Worm (Caenorhabditis elegans) whole organism, L1 larva: Measurements from ENCODE around the gene F28C1.3.

Experiments used
- C34B4.2 ChIP-seq: sonication (generic microtip); optimal IDR thresholded peaks from 2 replicates; lab custom pipeline; 2017; ENCODE audit warnings: mild to moderate bottlenecking, missing genetic modification characterization, missing compliant biosample characterization
- Y116A8C.19 ChIP-seq: sonication (generic microtip); optimal IDR thresholded peaks from 2 replicates; lab custom pipeline; 2016; ENCODE audit warnings: missing compliant biosample characterization, missing genetic modification characterization, borderline replicate concordance
- aha-1 ChIP-seq: fragments of 150-350 bp; optimal IDR thresholded peaks from 2 replicates; lab custom pipeline; 2014; ENCODE audit warnings: missing biosample characterization, missing genetic modification characterization
- alr-1 ChIP-seq: fragments of 200-800 bp; sonication (Bioruptor generic); optimal IDR thresholded peaks from 2 replicates; lab custom pipeline; 2018; ENCODE audit warnings: borderline replicate concordance, mild to moderate bottlenecking, missing genetic modification characterization, missing compliant biosample characterization
- blmp-1 ChIP-seq: fragments of 150-350 bp; optimal IDR thresholded peaks from 2 replicates; lab custom pipeline; 2014; ENCODE audit warnings: missing biosample characterization, missing genetic modification characterization
- ceh-8 ChIP-seq: fragments of 200-800 bp; sonication (Bioruptor generic); optimal IDR thresholded peaks from 2 replicates; lab custom pipeline; 2018; ENCODE audit warnings: mild to moderate bottlenecking, missing genetic modification characterization, moderate library complexity, missing compliant biosample characterization
- ceh-82 ChIP-seq, 3 experiments: fragments of 150-350 bp in 1 of 3; sonication (generic microtip) in 2 of 3; optimal IDR thresholded peaks; 2 replicates each; lab custom pipeline; 2014 to 2017; ENCODE audit warnings: missing biosample characterization in 3 of 3, missing genetic modification characterization in 3 of 3
- ceh-90 ChIP-seq: sonication (generic microtip); optimal IDR thresholded peaks from 2 replicates; lab custom pipeline; 2016; ENCODE audit warnings: missing genetic modification characterization, missing compliant biosample characterization
- dsc-1 ChIP-seq: sonication (generic microtip); optimal IDR thresholded peaks from 2 replicates; lab custom pipeline; 2016; ENCODE audit warnings: mild to moderate bottlenecking, missing genetic modification characterization, missing compliant biosample characterization
- efl-1 ChIP-seq, 4 experiments: fragments of 150-350 bp; optimal IDR thresholded peaks in 3 of 4; peaks in 1 of 4; 1 replicate in 1 of 4; 2 replicates in 3 of 4; lab custom pipeline; 2014; ENCODE audit warnings: missing biosample characterization in 2 of 4, missing genetic modification characterization in 2 of 4, missing genetic modification reagents in 2 of 4
- efl-3 ChIP-seq: fragments of 200-800 bp; sonication (Bioruptor generic); optimal IDR thresholded peaks from 2 replicates; lab custom pipeline; 2018; ENCODE audit warnings: mild to moderate bottlenecking, missing genetic modification characterization, missing compliant biosample characterization
- egl-13 ChIP-seq: sonication (generic microtip); optimal IDR thresholded peaks from 2 replicates; lab custom pipeline; 2016; ENCODE audit warnings: missing genotype, missing genetic modification reagents, missing genetic modification characterization, missing compliant biosample characterization
- elt-2 ChIP-seq: sonication (generic microtip); optimal IDR thresholded peaks from 2 replicates; lab custom pipeline; 2016; ENCODE audit warnings: missing genetic modification characterization, mild to moderate bottlenecking, inconsistent platforms, missing compliant biosample characterization, missing genetic modification reagents
- elt-3 ChIP-seq, 6 experiments: fragments of 150-350 bp in 1 of 6; sonication (generic microtip); optimal IDR thresholded peaks; 2 replicates each; lab custom pipeline; 2017 to 2018; ENCODE audit warnings: missing biosample characterization in 6 of 6, missing genetic modification characterization in 6 of 6, inconsistent platforms in 1 of 6
- ets-5 ChIP-seq: fragments of 200-800 bp; sonication (Bioruptor generic); IDR thresholded peaks from 2 replicates; pipeline ENCODE4 v1.3.6; 2022; ENCODE audit warnings: missing genetic modification characterization, missing compliant biosample characterization
- fkh-10 ChIP-seq: sonication (generic microtip); optimal IDR thresholded peaks from 2 replicates; lab custom pipeline; 2017; ENCODE audit warnings: missing biosample characterization, missing genetic modification reagents, missing genetic modification characterization
- fkh-4 ChIP-seq: sonication (generic microtip); optimal IDR thresholded peaks from 2 replicates; lab custom pipeline; 2016; ENCODE audit warnings: missing compliant biosample characterization, missing genetic modification characterization, borderline replicate concordance
- grh-1 ChIP-seq: fragments of 200-800 bp; sonication (Bioruptor generic); IDR thresholded peaks from 2 replicates; pipeline ENCODE4 v1.3.6; 2022; ENCODE audit warnings: missing genetic modification reagents, missing genetic modification characterization, missing compliant biosample characterization
- hpl-2 ChIP-seq: fragments of 150-350 bp; optimal IDR thresholded peaks from 2 replicates; lab custom pipeline; 2014; ENCODE audit warnings: missing biosample characterization, missing genetic modification reagents, missing genetic modification characterization
- irx-1 ChIP-seq: sonication (generic microtip); optimal IDR thresholded peaks from 2 replicates; lab custom pipeline; 2016; ENCODE audit warnings: missing genetic modification characterization, missing compliant biosample characterization
- isw-1 ChIP-seq: fragments of 200-800 bp; sonication (Bioruptor generic); IDR thresholded peaks from 2 replicates; pipeline ENCODE4 v1.3.6; 2022; ENCODE audit warnings: missing genetic modification characterization, missing compliant biosample characterization
- jun-1 ChIP-seq: fragments of 150-350 bp; optimal IDR thresholded peaks from 2 replicates; lab custom pipeline; 2014; ENCODE audit warnings: missing biosample characterization, missing genetic modification reagents, missing genetic modification characterization
- lin-14 ChIP-seq: fragments of 200-800 bp; sonication (Bioruptor generic); optimal IDR thresholded peaks from 2 replicates; lab custom pipeline; 2018; ENCODE audit warnings: mild to moderate bottlenecking, missing genetic modification characterization, moderate library complexity, missing compliant biosample characterization
- lin-15B ChIP-seq: fragments of 150-350 bp; sonication (generic microtip); optimal IDR thresholded peaks from 3 replicates; lab custom pipeline; 2014; ENCODE audit warnings: missing biosample characterization, missing genetic modification characterization
- lin-35 ChIP-seq, 2 experiments: fragments of 150-350 bp; optimal IDR thresholded peaks; 2 replicates each; lab custom pipeline; 2014; ENCODE audit warnings: missing biosample characterization in 2 of 2, missing genetic modification characterization in 2 of 2, missing genetic modification reagents in 2 of 2
- lin-39 ChIP-seq: fragments of 150-350 bp; optimal IDR thresholded peaks from 2 replicates; lab custom pipeline; 2014; ENCODE audit warnings: missing biosample characterization, missing genetic modification reagents, missing genetic modification characterization
- lsy-2 ChIP-seq, 2 experiments: fragments of 150-350 bp; optimal IDR thresholded peaks; 2 replicates each; lab custom pipeline; 2014; ENCODE audit warnings: missing biosample characterization in 2 of 2, missing genetic modification characterization in 2 of 2
- nhr-11 ChIP-seq: fragments of 150-350 bp; optimal IDR thresholded peaks from 2 replicates; lab custom pipeline; 2014; ENCODE audit warnings: missing biosample characterization, missing genetic modification characterization
- nhr-20 ChIP-seq: sonication (generic microtip); optimal IDR thresholded peaks from 2 replicates; lab custom pipeline; 2016; ENCODE audit warnings: mild to moderate bottlenecking, missing genetic modification characterization, missing compliant biosample characterization
- nhr-237 ChIP-seq: fragments of 150-350 bp; optimal IDR thresholded peaks from 2 replicates; lab custom pipeline; 2014; ENCODE audit warnings: missing biosample characterization, missing genetic modification characterization
- nhr-71 ChIP-seq: sonication (generic microtip); optimal IDR thresholded peaks from 2 replicates; lab custom pipeline; 2016; ENCODE audit warnings: mild to moderate bottlenecking, missing genetic modification characterization, moderate library complexity, missing compliant biosample characterization
- nhr-76 ChIP-seq: sonication (generic microtip); optimal IDR thresholded peaks from 2 replicates; lab custom pipeline; 2017; ENCODE audit warnings: missing biosample characterization, missing genetic modification characterization
- nhr-77 ChIP-seq: fragments of 150-350 bp; optimal IDR thresholded peaks from 2 replicates; lab custom pipeline; 2014; ENCODE audit warnings: missing biosample characterization, missing genetic modification characterization
- nhr-84 ChIP-seq: sonication (generic microtip); optimal IDR thresholded peaks from 2 replicates; lab custom pipeline; 2017; ENCODE audit warnings: missing biosample characterization, missing genetic modification characterization
- nhr-85 ChIP-seq: sonication (generic microtip); peaks from one replicate; lab custom pipeline; 2016; ENCODE audit warnings: missing genetic modification characterization, inconsistent platforms, missing compliant biosample characterization
- pag-3 ChIP-seq: sonication (generic microtip); optimal IDR thresholded peaks from 2 replicates; lab custom pipeline; 2017; ENCODE audit warnings: missing genetic modification characterization, mild to moderate bottlenecking, missing compliant biosample characterization, antibody characterized with exemption, borderline replicate concordance; ENCODE audit not compliant: insufficient read depth
- rnt-1 ChIP-seq: sonication (generic microtip); optimal IDR thresholded peaks from 2 replicates; lab custom pipeline; 2016; ENCODE audit warnings: mild to moderate bottlenecking, missing genetic modification characterization, moderate library complexity, missing compliant biosample characterization
- skn-1 ChIP-seq: fragments of 150-350 bp; optimal IDR thresholded peaks from 2 replicates; lab custom pipeline; 2014; ENCODE audit warnings: missing biosample characterization, missing genetic modification characterization
- snpc-4 ChIP-seq: fragments of 150-350 bp; optimal IDR thresholded peaks from 2 replicates; lab custom pipeline; 2014; ENCODE audit warnings: missing biosample characterization, missing genetic modification characterization
- snu-23 ChIP-seq: sonication (generic microtip); optimal IDR thresholded peaks from 2 replicates; lab custom pipeline; 2016; ENCODE audit warnings: missing genetic modification characterization, missing compliant biosample characterization
- sox-4 ChIP-seq: sonication (generic microtip); optimal IDR thresholded peaks from 2 replicates; lab custom pipeline; 2016; ENCODE audit warnings: missing genetic modification characterization, missing compliant biosample characterization
- sptf-1 ChIP-seq: fragments of 150-350 bp; optimal IDR thresholded peaks from 2 replicates; lab custom pipeline; 2014; ENCODE audit warnings: missing biosample characterization, missing genetic modification characterization
- sup-37 ChIP-seq: fragments of 200-800 bp; sonication (Bioruptor generic); optimal IDR thresholded peaks from 2 replicates; lab custom pipeline; 2018; ENCODE audit warnings: mild to moderate bottlenecking, missing genetic modification characterization, missing compliant biosample characterization
- unc-62 ChIP-seq: fragments of 150-350 bp; optimal IDR thresholded peaks from 2 replicates; lab custom pipeline; 2014; ENCODE audit warnings: missing biosample characterization, missing genetic modification reagents, missing genetic modification characterization
- unc-98 ChIP-seq: fragments of 200-800 bp; sonication (Bioruptor generic); IDR thresholded peaks from 2 replicates; pipeline ENCODE4 v1.3.6; 2022; ENCODE audit warnings: missing genetic modification characterization, missing compliant biosample characterization
- xbp-1 ChIP-seq: sonication (generic microtip); optimal IDR thresholded peaks from 2 replicates; lab custom pipeline; 2016; ENCODE audit warnings: missing genetic modification characterization, missing compliant biosample characterization
- ztf-11 ChIP-seq, 2 experiments: sonication (generic microtip); optimal IDR thresholded peaks; 2 replicates each; lab custom pipeline; 2016 to 2017; ENCODE audit warnings: missing genetic modification characterization in 2 of 2, missing biosample characterization in 1 of 2, missing compliant biosample characterization in 1 of 2
- ztf-4 ChIP-seq: fragments of 150-350 bp; optimal IDR thresholded peaks from 2 replicates; lab custom pipeline; 2014; ENCODE audit warnings: missing biosample characterization, missing genetic modification characterization

The F28C1.3 gene

ce11 chrV:12491070-12491643 lies 22.7 kb downstream of the F28C1.3 start (continued):
- TF ChIP-seq egl-13 (tag; lab: Kevin White, UChicago): peak; percentile 41
- TF ChIP-seq nhr-237 (tag; lab: Kevin White, UChicago): no peak
- TF ChIP-seq efl-1 (optimal IDR thresholded peaks at IDR 0.05; lab: Kevin White, UChicago): peak; percentile 48 to 68
- TF ChIP-seq efl-1 (GFP tag; optimal IDR thresholded peaks at IDR 0.05 in 1 of 2; lab: Kevin White, UChicago): peak; percentile 40 to 95
- peak; percentile 6 to 67 for TF ChIP-seq lsy-2 (tag; optimal IDR thresholded peaks at IDR 0.05; lab: Kevin White, UChicago)
- TF ChIP-seq ceh-82 (tag; optimal IDR thresholded peaks at IDR 0.05; lab: Kevin White, UChicago): peak; percentile 41 to 83 (median 71)
- peak; percentile 76 for TF ChIP-seq irx-1
- no peak for TF ChIP-seq fkh-10 (GFP tag; lab: Kevin White, UChicago)
- TF ChIP-seq aha-1: no peak
- TF ChIP-seq lin-35 (GFP tag; optimal IDR thresholded peaks at IDR 0.05; lab: Kevin White, UChicago): peak; percentile 6 to 62
- no peak for TF ChIP-seq ceh-90 (tag; lab: Kevin White, UChicago)
- no peak for TF ChIP-seq sptf-1 (tag; lab: Kevin White, UChicago)
- TF ChIP-seq fkh-4: no peak
- peak; percentile 94 for TF ChIP-seq nhr-85
- TF ChIP-seq elt-2: peak; percentile 76
- no peak for TF ChIP-seq unc-62
- no peak for TF ChIP-seq hpl-2 (GFP tag; lab: Kevin White, UChicago)
- no peak for TF ChIP-seq nhr-76 (tag; lab: Kevin White, UChicago)
- peak; percentile 94 for TF ChIP-seq rnt-1
- peak; percentile 28 for TF ChIP-seq ceh-8 (GFP tag; lab: Kevin White, UChicago)
- TF ChIP-seq nhr-77 (tag; lab: Kevin White, UChicago): peak; percentile 55
- peak; percentile 87 for TF ChIP-seq lin-39 (tag; lab: Kevin White, UChicago)
- TF ChIP-seq xbp-1 (tag; lab: Kevin White, UChicago): peak; percentile 67
- no peak for TF ChIP-seq unc-98
- TF ChIP-seq jun-1 (tag; lab: Kevin White, UChicago): peak; percentile 21
- TF ChIP-seq isw-1 (GFP tag; lab: Robert Waterston, UW): no peak
- TF ChIP-seq snu-23: peak; percentile 84
- TF ChIP-seq ets-5 (GFP tag; lab: Robert Waterston, UW): no peak
- no peak for TF ChIP-seq efl-3 (GFP tag; lab: Kevin White, UChicago)
- no peak for TF ChIP-seq alr-1 (tag; lab: Kevin White, UChicago)
- TF ChIP-seq nhr-20: peak; percentile 89
- peak; percentile 82 for TF ChIP-seq grh-1
- TF ChIP-seq sox-4: peak; percentile 42

- TF ChIP-seq efl-1 (optimal IDR thresholded peaks at IDR 0.05; lab: Kevin White, UChicago) (no peak), efl-1 (GFP tag; optimal IDR thresholded peaks at IDR 0.05 in 1 of 2; lab: Kevin White, UChicago) (no peak), lin-15B (tag; lab: Kevin White, UChicago) (no peak), nhr-71 (no peak), ztf-11 (tag; optimal IDR thresholded peaks at IDR 0.05; lab: Kevin White, UChicago) (no peak)
- TF ChIP-seq, all 84 proteins: peak for 0
These were observed 26.1 kb downstream of the F28C1.3 start, which contains the start of gene mrps-11 for ce11 chrV:12494522-12494921. mrps-11 (minus strand) TSS chrV:12494622.

ce11 chrV:12497725-12498263 lies 29.3 kb downstream of the F28C1.3 start, which contains the start of the genes W04D2.4 and rbm-25:
W04D2.4 (minus strand) TSS chrV:12497755.
rbm-25 (plus strand) TSS chrV:12498213.
- no peak for TF ChIP-seq pag-3 (tag; lab: Kevin White, UChicago)
- TF ChIP-seq C34B4.2: no peak
- no peak for TF ChIP-seq unc-98
- TF ChIP-seq skn-1 (tag; lab: Kevin White, UChicago): peak; percentile 80
- peak; percentile 87 for TF ChIP-seq lin-14 (GFP tag; lab: Kevin White, UChicago)
- no peak for TF ChIP-seq sup-37
- TF ChIP-seq nhr-11 (tag; lab: Kevin White, UChicago): peak; percentile 50
- peak; percentile 57 for TF ChIP-seq ztf-4 (tag; lab: Kevin White, UChicago)
- peak; percentile 91 for TF ChIP-seq dsc-1
- no peak for TF ChIP-seq nhr-84 (tag; lab: Kevin White, UChicago)
- TF ChIP-seq nhr-77 (tag; lab: Kevin White, UChicago): peak; percentile 9
- peak; percentile 87 for TF ChIP-seq rnt-1
- peak in 2 of 6 experiments; percentile 56 to 73 for TF ChIP-seq elt-3 (tag; optimal IDR thresholded peaks at IDR 0.05; lab: Kevin White, UChicago)
- TF ChIP-seq blmp-1: peak; percentile 80
- TF ChIP-seq nhr-20: peak; percentile 86
- peak; percentile 67 for TF ChIP-seq grh-1
- no peak for TF ChIP-seq Y116A8C.19 (tag; lab: Kevin White, UChicago)
- peak; percentile 85 for TF ChIP-seq xbp-1 (tag; lab: Kevin White, UChicago)
- peak; percentile 94 for TF ChIP-seq snpc-4 (tag; lab: Kevin White, UChicago)
- TF ChIP-seq alr-1 (tag; lab: Kevin White, UChicago): no peak
